Fruit fly (Drosophila melanogaster) whole organism, prepupa: Measurements from ENCODE around the gene E23.

Experiments used
- CG10669 ChIP-seq: fragments of 200-800 bp; sonication (Bioruptor generic); optimal IDR thresholded peaks from 3 replicates; lab custom pipeline; 2018; ENCODE audit warnings: missing biosample characterization, mild to moderate bottlenecking, missing genetic modification characterization, moderate library complexity
- CG11294 ChIP-seq: fragments of 200-800 bp; sonication (Bioruptor generic); IDR thresholded peaks from 2 replicates; pipeline ENCODE4 v1.3.6; 2022; ENCODE audit warnings: missing biosample characterization, missing genetic modification characterization
- CG11762 ChIP-seq: fragments of 200-800 bp; sonication (Bioruptor generic); optimal IDR thresholded peaks from 3 replicates; lab custom pipeline; 2016; ENCODE audit warnings: missing biosample characterization, missing genetic modification characterization; ENCODE audit not compliant: insufficient read depth
- CG15336 ChIP-seq: fragments of 200-800 bp; sonication (Bioruptor generic); IDR thresholded peaks from 2 replicates; pipeline ENCODE4 v1.3.6; 2022; ENCODE audit warnings: missing biosample characterization, missing genetic modification characterization
- CG1621 ChIP-seq: fragments of 200-800 bp; sonication (Bioruptor generic); optimal IDR thresholded peaks from 3 replicates; lab custom pipeline; 2018; ENCODE audit warnings: missing biosample characterization, mild to moderate bottlenecking, missing genetic modification characterization
- CG16779 ChIP-seq: fragments of 200-800 bp; sonication (Bioruptor generic); optimal IDR thresholded peaks from 3 replicates; lab custom pipeline; 2017; ENCODE audit warnings: missing biosample characterization, mild to moderate bottlenecking, missing genetic modification characterization
- CG3032 ChIP-seq: fragments of 200-800 bp; optimal IDR thresholded peaks from 2 replicates; lab custom pipeline; 2019; ENCODE audit warnings: missing biosample characterization, mild to moderate bottlenecking, missing genetic modification characterization, moderate library complexity
- CG31627 ChIP-seq: fragments of 200-800 bp; sonication (Bioruptor generic); optimal IDR thresholded peaks from 3 replicates; lab custom pipeline; 2016; ENCODE audit warnings: missing biosample characterization, missing genetic modification characterization
- CG32006 ChIP-seq: fragments of 200-800 bp; sonication (Bioruptor generic); optimal IDR thresholded peaks from 3 replicates; lab custom pipeline; 2017; ENCODE audit warnings: missing biosample characterization, mild to moderate bottlenecking, missing genetic modification characterization
- CG34406 ChIP-seq: fragments of 200-800 bp; sonication (Bioruptor generic); optimal IDR thresholded peaks from 3 replicates; lab custom pipeline; 2016; ENCODE audit warnings: missing biosample characterization, missing genetic modification characterization
- CG3919 ChIP-seq: fragments of 200-800 bp; sonication (Bioruptor generic); optimal IDR thresholded peaks from 3 replicates; lab custom pipeline; 2016; ENCODE audit warnings: missing biosample characterization, missing genetic modification characterization
- CG4318 ChIP-seq: fragments of 200-800 bp; sonication (Bioruptor generic); optimal IDR thresholded peaks from 3 replicates; lab custom pipeline; 2017; ENCODE audit warnings: missing biosample characterization, mild to moderate bottlenecking, missing genetic modification characterization
- CG6808 ChIP-seq: fragments of 200-800 bp; sonication (Bioruptor generic); optimal IDR thresholded peaks from 3 replicates; lab custom pipeline; 2017; ENCODE audit warnings: missing biosample characterization, missing genetic modification characterization, mild to moderate bottlenecking, moderate library complexity, missing genetic modification reagents
- CG6854 ChIP-seq: fragments of 200-800 bp; sonication (Bioruptor generic); optimal IDR thresholded peaks from 2 replicates; lab custom pipeline; 2017; ENCODE audit warnings: missing biosample characterization, mild to moderate bottlenecking, missing genetic modification characterization
- CG8632 ChIP-seq: fragments of 200-800 bp; sonication (Bioruptor generic); optimal IDR thresholded peaks from 3 replicates; lab custom pipeline; 2016; ENCODE audit warnings: missing biosample characterization, missing genetic modification characterization
- Eip75B ChIP-seq: fragments of 200-800 bp; sonication (Bioruptor generic); optimal IDR thresholded peaks from 3 replicates; lab custom pipeline; 2016; ENCODE audit warnings: missing biosample characterization, missing genetic modification characterization
- Eip93F ChIP-seq: fragments of 200-800 bp; sonication (Bioruptor generic); optimal IDR thresholded peaks from 2 replicates; lab custom pipeline; 2016; ENCODE audit warnings: missing biosample characterization, mild to moderate bottlenecking, missing genetic modification characterization
- Ets21C ChIP-seq: fragments of 200-800 bp; sonication (Bioruptor generic); optimal IDR thresholded peaks from 3 replicates; lab custom pipeline; 2016; ENCODE audit warnings: missing biosample characterization, missing genetic modification characterization
- Ets96B ChIP-seq: fragments of 200-800 bp; optimal IDR thresholded peaks from 2 replicates; lab custom pipeline; 2019; ENCODE audit warnings: missing biosample characterization, mild to moderate bottlenecking, missing genetic modification characterization, moderate library complexity
- Gug ChIP-seq: fragments of 200-800 bp; sonication (Bioruptor generic); IDR thresholded peaks from 2 replicates; pipeline ENCODE4 v1.3.6; 2022; ENCODE audit warnings: missing biosample characterization, missing genetic modification characterization
- Hr38 ChIP-seq: sonication (Bioruptor generic); optimal IDR thresholded peaks from 2 replicates; lab custom pipeline; 2016; ENCODE audit warnings: missing biosample characterization, missing genetic modification characterization
- Hr39 ChIP-seq: fragments of 200-800 bp; sonication (Bioruptor generic); optimal IDR thresholded peaks from 2 replicates; lab custom pipeline; 2016; ENCODE audit warnings: missing biosample characterization, missing genetic modification characterization
- Lpt ChIP-seq: fragments of 200-800 bp; sonication (Bioruptor generic); optimal IDR thresholded peaks from 3 replicates; lab custom pipeline; 2016; ENCODE audit warnings: missing biosample characterization, missing genetic modification characterization
- Met ChIP-seq: fragments of 200-800 bp; sonication (Bioruptor generic); optimal IDR thresholded peaks from 3 replicates; lab custom pipeline; 2016; ENCODE audit warnings: missing biosample characterization, missing genetic modification characterization
- Smox ChIP-seq: fragments of 200-800 bp; sonication (Bioruptor generic); optimal IDR thresholded peaks from 3 replicates; lab custom pipeline; 2016; ENCODE audit warnings: missing biosample characterization, missing genetic modification characterization
- Sox102F ChIP-seq: fragments of 200-800 bp; sonication (Bioruptor generic); optimal IDR thresholded peaks from 2 replicates; lab custom pipeline; 2016; ENCODE audit warnings: missing biosample characterization, mild to moderate bottlenecking, missing genetic modification characterization
- Sox14 ChIP-seq: fragments of 200-800 bp; sonication (Bioruptor generic); optimal IDR thresholded peaks from 3 replicates; lab custom pipeline; 2016; ENCODE audit warnings: missing biosample characterization, missing genetic modification characterization
- achi ChIP-seq: fragments of 200-800 bp; sonication (Bioruptor generic); optimal IDR thresholded peaks from 3 replicates; lab custom pipeline; 2016; ENCODE audit warnings: missing biosample characterization, missing genetic modification characterization
- acj6 ChIP-seq: fragments of 200-800 bp; sonication (Bioruptor generic); optimal IDR thresholded peaks from 3 replicates; lab custom pipeline; 2016; ENCODE audit warnings: missing biosample characterization, missing genetic modification characterization
- cyc ChIP-seq: fragments of 200-800 bp; sonication (Bioruptor generic); optimal IDR thresholded peaks from 3 replicates; lab custom pipeline; 2016; ENCODE audit warnings: missing biosample characterization, missing genetic modification characterization
- dac ChIP-seq: fragments of 200-800 bp; sonication (Bioruptor generic); optimal IDR thresholded peaks from 2 replicates; lab custom pipeline; 2017; ENCODE audit warnings: missing biosample characterization, mild to moderate bottlenecking, missing genetic modification characterization
- dsx ChIP-seq: fragments of 200-800 bp; optimal IDR thresholded peaks from 3 replicates; lab custom pipeline; 2019; ENCODE audit warnings: missing biosample characterization, mild to moderate bottlenecking, missing genetic modification characterization, moderate library complexity; ENCODE audit not compliant: poor library complexity, severe bottlenecking
- eg ChIP-seq: fragments of 200-800 bp; sonication (Bioruptor generic); IDR thresholded peaks from 3 replicates; pipeline ENCODE4 v1.3.6; 2022; ENCODE audit warnings: missing biosample characterization, missing genetic modification characterization
- fd59A ChIP-seq: fragments of 200-800 bp; sonication (Bioruptor generic); optimal IDR thresholded peaks from 2 replicates; lab custom pipeline; 2017; ENCODE audit warnings: missing biosample characterization, mild to moderate bottlenecking, missing genetic modification characterization, missing genetic modification reagents
- fkh ChIP-seq: fragments of 200-800 bp; sonication (Bioruptor generic); optimal IDR thresholded peaks from 3 replicates; lab custom pipeline; 2017; ENCODE audit warnings: missing biosample characterization, mild to moderate bottlenecking, missing genetic modification characterization, moderate library complexity
- lz ChIP-seq: fragments of 200-800 bp; sonication (Bioruptor generic); optimal IDR thresholded peaks from 3 replicates; lab custom pipeline; 2016; ENCODE audit warnings: missing biosample characterization, missing genetic modification characterization
- pdm3 ChIP-seq: fragments of 200-800 bp; sonication (Bioruptor generic); optimal IDR thresholded peaks from 3 replicates; lab custom pipeline; 2016; ENCODE audit warnings: missing biosample characterization, missing genetic modification characterization
- salr ChIP-seq, 2 experiments: fragments of 200-800 bp; sonication (Bioruptor generic); optimal IDR thresholded peaks; 3 replicates each; lab custom pipeline; 2016 to 2018; ENCODE audit warnings: missing biosample characterization in 2 of 2, missing genetic modification characterization in 2 of 2, mild to moderate bottlenecking in 1 of 2
- ss ChIP-seq, 2 experiments: fragments of 200-800 bp; sonication (Bioruptor generic); optimal IDR thresholded peaks; 2 replicates in 1 of 2; 3 replicates in 1 of 2; lab custom pipeline; 2017 to 2018; ENCODE audit warnings: mild to moderate bottlenecking in 2 of 2, missing biosample characterization in 2 of 2, missing genetic modification characterization in 2 of 2, moderate library complexity in 1 of 2
- svp ChIP-seq: fragments of 200-800 bp; sonication (Bioruptor generic); peaks from one replicate; lab custom pipeline; 2016; ENCODE audit warnings: missing biosample characterization, missing genetic modification characterization
- vri ChIP-seq: fragments of 200-800 bp; sonication (Bioruptor generic); optimal IDR thresholded peaks from 3 replicates; lab custom pipeline; 2016; ENCODE audit warnings: missing biosample characterization, mild to moderate bottlenecking, missing genetic modification characterization

The E23 gene

DNA sequence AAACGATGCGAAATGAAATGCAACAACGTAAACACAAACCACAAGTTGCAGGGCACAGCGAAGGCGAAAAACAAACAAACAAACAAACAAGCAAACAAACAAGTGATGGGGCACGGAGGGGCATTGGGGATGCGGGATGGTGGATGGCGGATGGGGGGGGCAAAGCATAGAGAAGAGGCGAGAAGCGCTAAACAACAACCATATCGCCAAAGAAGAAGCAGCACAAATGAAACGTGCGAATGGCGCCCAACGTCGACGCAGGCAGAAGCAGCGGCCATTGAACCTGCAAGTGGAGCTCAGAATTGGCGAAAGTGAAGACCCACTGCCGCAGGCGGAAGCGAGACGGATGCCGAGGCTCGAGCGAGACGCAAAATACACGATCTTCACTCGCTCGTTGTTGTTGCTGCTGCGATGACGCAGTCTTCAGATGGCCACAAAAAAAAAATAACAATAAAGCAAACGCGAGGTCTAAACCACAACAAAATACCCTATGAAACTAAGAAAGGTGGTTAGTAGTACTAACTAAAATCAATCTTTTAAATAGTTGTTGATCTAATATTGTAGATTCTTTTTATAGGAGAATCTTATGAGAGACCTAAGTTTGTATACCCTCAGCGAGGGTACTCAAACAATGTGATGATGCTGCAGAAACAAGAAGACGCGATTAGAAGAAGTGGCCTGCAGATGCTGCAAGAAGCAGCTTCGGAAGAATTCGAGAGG, 8.7 kb downstream of the E23 start (continued):
- TF ChIP-seq Ets21C (GFP tag; lab: Kevin White, UChicago): peak; percentile 80
- no peak for TF ChIP-seq Hr38 (GFP tag; lab: Kevin White, UChicago)
- peak; percentile 41 for TF ChIP-seq CG1621
- TF ChIP-seq Sox102F (GFP tag; lab: Kevin White, UChicago): peak; percentile 91
- peak; percentile 84 for TF ChIP-seq pdm3
- peak; percentile 88 for TF ChIP-seq CG3919 (GFP tag; lab: Kevin White, UChicago)
- peak; percentile 42 for TF ChIP-seq dac (GFP tag; lab: Kevin White, UChicago)
- peak; percentile 61 for TF ChIP-seq CG11762 (GFP tag; lab: Kevin White, UChicago)
- TF ChIP-seq Lpt: peak; percentile 80
- TF ChIP-seq dsx: peak; percentile 71
- peak; percentile 41; the same call in 1 of the 2 replicates for TF ChIP-seq CG11294 (GFP tag; lab: Robert Waterston, UW)
- peak; percentile 62 for TF ChIP-seq fkh (GFP tag; lab: Kevin White, UChicago)
- peak; percentile 9 for TF ChIP-seq CG4318 (GFP tag; lab: Kevin White, UChicago)
- TF ChIP-seq CG10669 (GFP tag; lab: Kevin White, UChicago): peak; percentile 75
- peak; percentile 79 for TF ChIP-seq Ets96B
- TF ChIP-seq achi (GFP tag; lab: Kevin White, UChicago): peak; percentile 78
- peak; percentile 41 to 81 for TF ChIP-seq salr (GFP tag; optimal IDR thresholded peaks at IDR 0.05; lab: Kevin White, UChicago)
- peak; percentile 73 for TF ChIP-seq CG34406 (GFP tag; lab: Kevin White, UChicago)
- peak; percentile 89 for TF ChIP-seq vri
- peak; percentile 92 for TF ChIP-seq Sox14 (GFP tag; lab: Kevin White, UChicago)
- TF ChIP-seq acj6 (GFP tag; lab: Kevin White, UChicago): peak; percentile 84
- TF ChIP-seq Met (GFP tag; lab: Kevin White, UChicago): peak; percentile 93
- TF ChIP-seq Eip93F (GFP tag; lab: Kevin White, UChicago): peak; percentile 80
- TF ChIP-seq CG3032 (tag; lab: Kevin White, UChicago): peak; percentile 73
- peak; percentile 91 for TF ChIP-seq Smox (GFP tag; lab: Kevin White, UChicago)
- TF ChIP-seq ss (GFP tag; optimal IDR thresholded peaks at IDR 0.05; lab: Kevin White, UChicago): peak in 1 of 2 experiments; percentile 23
- TF ChIP-seq CG32006 (GFP tag; lab: Kevin White, UChicago): peak; percentile 84

DNA sequence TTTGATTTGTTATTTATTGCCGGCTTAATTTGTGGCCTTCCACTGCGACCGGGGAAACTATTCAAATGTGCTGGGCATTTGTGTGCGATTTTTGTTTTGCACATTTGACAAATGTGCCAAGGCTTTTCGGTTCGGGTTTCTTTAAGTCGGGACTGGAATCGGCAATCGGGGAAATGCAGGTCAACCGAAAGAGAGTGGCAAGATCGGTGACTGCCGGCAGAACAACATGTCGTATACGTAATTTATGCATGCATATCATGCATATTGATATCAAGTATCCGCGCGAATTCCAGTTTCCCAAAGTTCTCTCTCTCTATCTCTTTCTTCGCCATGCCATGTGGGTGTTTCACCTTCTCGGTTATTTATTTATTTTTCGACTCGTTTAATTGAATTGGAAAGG, 12.3 kb downstream of the E23 start:
- TF ChIP-seq Ets21C (GFP tag; lab: Kevin White, UChicago) (no peak), achi (GFP tag; lab: Kevin White, UChicago) (no peak), Eip75B (GFP tag; lab: Kevin White, UChicago) (no peak), svp (peak; percentile 60), CG6854 (GFP tag; lab: Kevin White, UChicago) (peak; percentile 1), Hr38 (GFP tag; lab: Kevin White, UChicago) (no peak), CG32006 (GFP tag; lab: Kevin White, UChicago) (no peak), Sox102F (GFP tag; lab: Kevin White, UChicago) (no peak)

DNA sequence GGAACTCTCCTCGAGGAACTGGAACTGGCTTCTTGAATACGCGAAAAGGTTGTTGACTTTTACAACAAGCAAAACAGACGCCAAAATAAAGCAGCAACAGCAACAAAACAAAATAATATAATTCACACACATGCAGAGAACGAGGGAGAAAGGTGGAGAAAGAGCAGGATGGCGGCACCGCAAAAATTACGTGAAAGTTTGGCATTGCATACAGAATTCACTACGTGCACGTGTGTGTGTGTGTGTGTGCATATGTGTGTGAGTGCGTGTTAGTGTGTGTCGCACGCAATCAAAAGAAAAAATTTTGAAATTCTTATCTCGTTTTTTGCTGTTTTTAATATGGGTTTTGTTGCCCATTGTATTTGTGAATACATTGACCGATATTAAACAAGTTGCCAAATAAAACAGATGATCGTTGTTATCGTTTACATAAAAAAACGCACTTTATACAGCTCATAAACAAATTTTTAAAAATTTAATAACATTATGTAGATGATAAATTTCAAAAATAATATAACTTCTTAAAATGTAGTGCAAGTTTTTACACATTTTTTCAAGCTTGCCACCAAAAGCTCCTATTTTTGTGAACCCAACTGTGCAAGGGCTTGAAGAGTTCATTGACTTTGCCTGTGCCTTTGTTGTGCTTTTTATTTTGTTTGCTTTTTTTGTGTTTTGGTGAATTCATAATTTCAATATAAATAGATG, 13.2 kb downstream of the E23 start:
- TF ChIP-seq CG31627 (GFP tag; lab: Kevin White, UChicago) (peak; percentile 69), CG15336 (GFP tag; lab: Robert Waterston, UW) (peak; percentile 65; the same call in 1 of the 2 replicates), svp (peak; percentile 86), Gug (no peak), Met (GFP tag; lab: Kevin White, UChicago) (peak; percentile 89), CG6854 (GFP tag; lab: Kevin White, UChicago) (peak; percentile 75), Sox102F (GFP tag; lab: Kevin White, UChicago) (peak; percentile 88), CG8632 (GFP tag; lab: Kevin White, UChicago) (peak; percentile 60), fkh (GFP tag; lab: Kevin White, UChicago) (no peak), Ets21C (GFP tag; lab: Kevin White, UChicago) (peak; percentile 80), CG6808 (GFP tag; lab: Kevin White, UChicago) (no peak), Hr39 (peak; percentile 51), Lpt (no peak), CG34406 (GFP tag; lab: Kevin White, UChicago) (peak; percentile 69), Smox (GFP tag; lab: Kevin White, UChicago) (peak; percentile 78), eg (GFP tag; lab: Robert Waterston, UW) (no peak; the same call in 2 of the 3 replicates), lz (GFP tag; lab: Kevin White, UChicago) (peak; percentile 75), CG4318 (GFP tag; lab: Kevin White, UChicago) (no peak), ss (GFP tag; optimal IDR thresholded peaks at IDR 0.05; lab: Kevin White, UChicago) (no peak), cyc (GFP tag; lab: Kevin White, UChicago) (peak; percentile 39), CG3919 (GFP tag; lab: Kevin White, UChicago) (peak; percentile 19), fd59A (GFP tag; lab: Kevin White, UChicago) (no peak), CG11762 (GFP tag; lab: Kevin White, UChicago) (no peak), CG1621 (no peak), pdm3 (peak; percentile 73), CG16779 (tag; lab: Kevin White, UChicago) (no peak)
